Worm (Caenorhabditis elegans): ENCODE data around the gene C18G1.6.

The C18G1.6 gene

ce11 chrV:4750294-4750693 is at the start of gene C18G1.6:
TSS of gene C18G1.6 (plus strand) at chrV:4750594.
- TF ChIP-seq unc-39 (tag; optimal IDR thresholded peaks at IDR 0.05) (no peak), snpc-4 (tag; optimal IDR thresholded peaks at IDR 0.05) (no peak), mep-1 (tag; optimal IDR thresholded peaks at IDR 0.05) (no peak), nhr-28 (tag; optimal IDR thresholded peaks at IDR 0.05) (no peak), flh-1 (GFP tag; optimal IDR thresholded peaks at IDR 0.05) (no peak), unc-120 (tag; optimal IDR thresholded peaks at IDR 0.05; ENCODE audit: poor library complexity, severe bottlenecking) (no peak), ceh-83 (GFP tag; optimal IDR thresholded peaks at IDR 0.05) (no peak), M03D4.4 (tag; optimal IDR thresholded peaks at IDR 0.05) (no peak), elt-3 (tag; optimal IDR thresholded peaks at IDR 0.05) (no peak), pha-4 (tag; optimal IDR thresholded peaks at IDR 0.05) (no peak), bed-3 (GFP tag; optimal IDR thresholded peaks at IDR 0.05) (no peak), unc-62 (GFP tag; optimal IDR thresholded peaks at IDR 0.05) (no peak)

DNA sequence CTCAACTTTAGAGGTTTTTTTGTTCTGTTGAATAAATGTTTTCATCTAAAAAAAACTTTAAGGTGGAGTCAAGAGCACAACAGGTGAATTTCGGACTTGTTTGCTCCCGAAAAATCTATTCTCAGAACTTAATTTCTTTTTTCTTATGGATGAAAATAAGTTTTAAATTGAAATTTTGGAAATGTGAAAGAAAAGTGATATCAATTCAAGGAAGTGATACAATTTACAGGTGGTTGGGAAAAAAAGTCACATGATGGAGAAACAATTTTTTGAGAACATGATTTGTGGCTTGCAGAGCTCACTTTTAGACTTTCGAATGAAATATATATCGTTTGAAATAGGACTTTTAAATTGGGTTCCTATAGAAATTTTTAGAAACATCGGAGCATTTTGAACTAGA is 42.7 kb upstream of the C18G1.6 start:
- TF ChIP-seq sem-2 (GFP tag; optimal IDR thresholded peaks at IDR 0.05) (no peak), mab-5 (tag; optimal IDR thresholded peaks at IDR 0.05) (no peak), nhr-76 (tag; optimal IDR thresholded peaks at IDR 0.05) (no peak)

DNA sequence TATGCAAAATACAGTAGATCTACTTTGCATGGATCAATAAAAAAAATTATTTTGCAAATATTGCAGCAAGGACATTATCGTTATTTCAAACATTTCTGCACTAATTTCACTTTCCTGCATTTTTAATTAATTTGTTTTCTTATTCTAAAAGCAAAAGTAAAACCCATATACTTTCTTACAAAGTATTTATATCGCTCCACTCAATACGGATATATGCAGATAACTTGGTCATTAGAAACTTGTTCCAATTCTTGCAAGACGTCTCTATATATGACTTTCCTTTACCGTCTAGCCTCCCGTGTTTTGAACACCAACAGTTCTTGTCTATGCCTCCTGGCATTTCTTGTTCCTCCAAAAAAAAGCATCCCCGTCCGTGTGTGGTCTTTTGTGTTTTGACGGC is 39.9 kb upstream of the C18G1.6 start, which contains the start of gene oac-24:
TSS of gene oac-24 (plus strand) at position 301 of the 400 bp plus-strand sequence.
- TF ChIP-seq flh-1 (GFP tag; optimal IDR thresholded peaks at IDR 0.05) = no peak
- TF ChIP-seq mab-5 (tag; optimal IDR thresholded peaks at IDR 0.05) = no peak
- no peak for TF ChIP-seq sem-2 (GFP tag; optimal IDR thresholded peaks at IDR 0.05)
- TF ChIP-seq drap-1 (GFP tag; optimal IDR thresholded peaks at IDR 0.05) = no peak
- no peak for TF ChIP-seq ham-2 (GFP tag; optimal IDR thresholded peaks at IDR 0.05)
- TF ChIP-seq nhr-237 (tag; optimal IDR thresholded peaks at IDR 0.05) = no peak
- no peak for TF ChIP-seq pha-4 (tag; optimal IDR thresholded peaks at IDR 0.05)
- no peak for TF ChIP-seq ceh-39 (tag; optimal IDR thresholded peaks at IDR 0.05)
- no peak for TF ChIP-seq bed-3 (GFP tag; optimal IDR thresholded peaks at IDR 0.05)
- TF ChIP-seq ces-1 (GFP tag; optimal IDR thresholded peaks at IDR 0.05) = no peak
- no peak for TF ChIP-seq hlh-1 (tag; optimal IDR thresholded peaks at IDR 0.05)

- TF ChIP-seq snpc-4 (tag; optimal IDR thresholded peaks at IDR 0.05) (no peak), tbx-8 (GFP tag; optimal IDR thresholded peaks at IDR 0.05) (no peak), mab-5 (tag; optimal IDR thresholded peaks at IDR 0.05) (no peak), sem-2 (GFP tag; optimal IDR thresholded peaks at IDR 0.05) (no peak), bed-3 (GFP tag; optimal IDR thresholded peaks at IDR 0.05) (no peak), lsy-2 (tag; optimal IDR thresholded peaks at IDR 0.05) (no peak), ces-1 (GFP tag; optimal IDR thresholded peaks at IDR 0.05) (no peak), elt-3 (tag; optimal IDR thresholded peaks at IDR 0.05) (no peak), zip-8 (tag; optimal IDR thresholded peaks at IDR 0.05) (no peak), ceh-39 (tag; optimal IDR thresholded peaks at IDR 0.05) (no peak), unc-120 (tag; optimal IDR thresholded peaks at IDR 0.05; ENCODE audit: poor library complexity, severe bottlenecking) (no peak), mep-1 (tag; optimal IDR thresholded peaks at IDR 0.05) (no peak), nhr-12 (tag; optimal IDR thresholded peaks at IDR 0.05) (no peak), ceh-83 (GFP tag; optimal IDR thresholded peaks at IDR 0.05) (no peak), nhr-237 (tag; optimal IDR thresholded peaks at IDR 0.05) (no peak), nhr-76 (tag; optimal IDR thresholded peaks at IDR 0.05) (no peak), elt-1 (tag; optimal IDR thresholded peaks at IDR 0.05; ENCODE audit: borderline replicate concordance, insufficient read depth) (no peak), ceh-43 (GFP tag; optimal IDR thresholded peaks at IDR 0.05) (no peak)
These were observed 30.4 kb upstream of the C18G1.6 start, which contains the start of gene prx-6 for ce11 chrV:4719965-4720364. TSS of gene prx-6 (minus strand) at chrV:4720093.

DNA sequence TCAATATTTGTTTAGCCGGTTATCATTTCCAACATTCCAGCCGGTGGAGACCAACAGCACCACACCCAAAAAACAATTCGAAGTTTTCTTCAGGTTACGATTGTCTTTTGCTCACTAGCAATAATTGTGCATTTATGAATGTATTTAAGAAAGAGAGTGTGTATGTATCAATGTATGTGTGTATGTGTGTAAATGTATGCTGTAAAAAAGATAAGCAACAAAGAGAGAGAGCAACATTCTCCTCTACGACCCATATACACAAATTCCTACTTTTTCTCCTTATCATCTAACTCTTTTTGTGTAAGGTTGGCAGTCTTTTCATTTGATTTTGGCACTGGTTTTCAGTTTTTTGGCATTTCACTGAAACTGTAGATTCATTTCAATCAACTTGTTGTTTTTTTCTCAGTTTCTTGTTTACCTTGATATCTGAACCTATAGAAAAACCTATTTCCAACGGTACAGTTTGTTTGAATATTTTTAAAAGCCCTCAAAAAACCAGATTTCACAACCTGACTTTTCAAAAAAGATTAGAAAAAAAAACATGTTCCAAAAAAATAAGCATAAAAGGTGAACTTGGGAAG is 29.4 kb upstream of the C18G1.6 start:
- TF ChIP-seq zip-8 (tag; optimal IDR thresholded peaks at IDR 0.05) (no peak), hlh-1 (tag; optimal IDR thresholded peaks at IDR 0.05) (no peak), unc-120 (tag; optimal IDR thresholded peaks at IDR 0.05; ENCODE audit: poor library complexity, severe bottlenecking) (no peak), mls-2 (tag; optimal IDR thresholded peaks at IDR 0.05) (no peak), pha-4 (tag; optimal IDR thresholded peaks at IDR 0.05) (no peak), sem-2 (GFP tag; optimal IDR thresholded peaks at IDR 0.05) (no peak), lsy-2 (tag; optimal IDR thresholded peaks at IDR 0.05) (no peak), M03D4.4 (tag; optimal IDR thresholded peaks at IDR 0.05) (no peak), ham-2 (GFP tag; optimal IDR thresholded peaks at IDR 0.05) (no peak), ceh-39 (tag; optimal IDR thresholded peaks at IDR 0.05) (no peak), unc-39 (tag; optimal IDR thresholded peaks at IDR 0.05) (no peak), tbx-8 (GFP tag; optimal IDR thresholded peaks at IDR 0.05) (no peak), sptf-1 (tag; optimal IDR thresholded peaks at IDR 0.05) (no peak), flh-1 (GFP tag; optimal IDR thresholded peaks at IDR 0.05) (no peak), nhr-28 (tag; optimal IDR thresholded peaks at IDR 0.05) (no peak), lin-13 (tag; optimal IDR thresholded peaks at IDR 0.05) (no peak), drap-1 (GFP tag; optimal IDR thresholded peaks at IDR 0.05) (no peak), ztf-11 (tag; optimal IDR thresholded peaks at IDR 0.05) (no peak), mab-5 (tag; optimal IDR thresholded peaks at IDR 0.05) (no peak)

Measured in whole organism, mixed stage, embryonic.